Worm (Caenorhabditis elegans): ENCODE data around the gene acdh-2.

ce11 chrII:5498156-5498739 is 49.0 kb downstream of the acdh-2 start, which contains the start of the genes suex-1 and F12A10.9:
- TF ChIP-seq ces-1 (GFP tag; optimal IDR thresholded peaks at IDR 0.05), result no peak
- TF ChIP-seq ham-2 (GFP tag; optimal IDR thresholded peaks at IDR 0.05), result no peak
